Fruit fly (Drosophila melanogaster) whole organism, embryonic: ENCODE data around the gene Cad96Cb.
A peak's percentile ranks its signal among the peaks of the same experiment; 100 is the strongest.

Source experiments
- Bdp1 ChIP-seq: fragments of 200-800 bp; sonication (Bioruptor generic); optimal IDR thresholded peaks from 3 replicates; lab custom pipeline; 2016; ENCODE audit warnings: missing biosample characterization, missing genetic modification characterization
- CG11247 ChIP-seq: fragments of 200-800 bp; sonication (Bioruptor generic); IDR thresholded peaks from 2 replicates; pipeline ENCODE4 v1.3.6; 2022; ENCODE audit warnings: missing biosample characterization, missing genetic modification characterization
- CG12391 ChIP-seq: fragments of 200-800 bp; sonication (Bioruptor generic); optimal IDR thresholded peaks from 3 replicates; lab custom pipeline; 2018; ENCODE audit warnings: missing biosample characterization, mild to moderate bottlenecking, missing genetic modification characterization, moderate library complexity
- CG12659 ChIP-seq: fragments of 200-800 bp; sonication (Bioruptor generic); optimal IDR thresholded peaks from 3 replicates; lab custom pipeline; 2017; ENCODE audit warnings: mild to moderate bottlenecking, missing biosample characterization, missing genetic modification reagents, missing genetic modification characterization
- CG14667 ChIP-seq: fragments of 200-800 bp; sonication (Bioruptor generic); IDR thresholded peaks from 2 replicates; pipeline ENCODE4 v1.3.6; 2022; ENCODE audit warnings: missing biosample characterization, missing genetic modification characterization
- CG14860 ChIP-seq: fragments of 200-800 bp; sonication (Bioruptor generic); IDR thresholded peaks from 3 replicates; pipeline ENCODE4 v1.3.6; 2022; ENCODE audit warnings: missing biosample characterization, missing genetic modification characterization; ENCODE audit not compliant: partially characterized antibody
- CG15514 ChIP-seq: fragments of 200-800 bp; sonication (Bioruptor generic); optimal IDR thresholded peaks from 3 replicates; lab custom pipeline; 2017; ENCODE audit warnings: missing biosample characterization, missing genetic modification characterization, mild to moderate bottlenecking, moderate library complexity, missing genetic modification reagents
- CG17361 ChIP-seq: fragments of 200-800 bp; sonication (Bioruptor generic); IDR thresholded peaks from 3 replicates; pipeline ENCODE4 v1.3.6; 2022; ENCODE audit warnings: missing biosample characterization, missing genetic modification characterization
- CG17912 ChIP-seq: fragments of 200-800 bp; sonication (Bioruptor generic); optimal IDR thresholded peaks from 2 replicates; lab custom pipeline; 2018; ENCODE audit warnings: missing biosample characterization, mild to moderate bottlenecking, missing genetic modification characterization
- CG1832 ChIP-seq: fragments of 200-800 bp; sonication (Bioruptor generic); optimal IDR thresholded peaks from 2 replicates; lab custom pipeline; 2017; ENCODE audit warnings: missing biosample characterization, mild to moderate bottlenecking, missing genetic modification characterization, inconsistent platforms
- CG18476 ChIP-seq: fragments of 200-800 bp; sonication (Bioruptor generic); optimal IDR thresholded peaks from 2 replicates; lab custom pipeline; 2016; ENCODE audit warnings: missing biosample characterization, mild to moderate bottlenecking, missing genetic modification characterization
- CG18764 ChIP-seq: fragments of 200-800 bp; sonication (Bioruptor generic); optimal IDR thresholded peaks from 3 replicates; lab custom pipeline; 2016; ENCODE audit warnings: missing biosample characterization, missing genetic modification characterization
- CG31388 ChIP-seq: fragments of 200-800 bp; sonication (Bioruptor generic); optimal IDR thresholded peaks from 2 replicates; lab custom pipeline; 2016; ENCODE audit warnings: missing biosample characterization, missing genetic modification characterization
- CG34422 ChIP-seq: fragments of 200-800 bp; sonication (Bioruptor generic); IDR thresholded peaks from 3 replicates; pipeline ENCODE4 v1.3.6; 2022; ENCODE audit warnings: missing biosample characterization, missing genetic modification characterization
- CG4360 ChIP-seq: fragments of 200-800 bp; sonication (Bioruptor generic); IDR thresholded peaks from 2 replicates; pipeline ENCODE4 v1.3.6; 2022; ENCODE audit warnings: missing biosample characterization, missing genetic modification characterization
- CG6791 ChIP-seq: fragments of 200-800 bp; sonication (Bioruptor generic); IDR thresholded peaks from 3 replicates; pipeline ENCODE4 v1.3.6; 2022; ENCODE audit warnings: missing biosample characterization, missing genetic modification characterization; ENCODE audit not compliant: partially characterized antibody
- CG8089 ChIP-seq: fragments of 200-800 bp; sonication (Bioruptor generic); optimal IDR thresholded peaks from 3 replicates; lab custom pipeline; 2016; ENCODE audit warnings: missing biosample characterization, missing genetic modification characterization
- CG9609 ChIP-seq: fragments of 200-800 bp; sonication (Bioruptor generic); optimal IDR thresholded peaks from 3 replicates; lab custom pipeline; 2016; ENCODE audit warnings: missing biosample characterization, missing genetic modification characterization
- CG9932 ChIP-seq: fragments of 200-800 bp; sonication (Bioruptor generic); IDR thresholded peaks from 2 replicates; pipeline ENCODE4 v1.3.6; 2022; ENCODE audit warnings: missing biosample characterization, missing genetic modification characterization
- D ChIP-seq, 2 experiments: fragments of 200-800 bp in 1 of 2; fragments of >200 bp in 1 of 2; sonication (Bioruptor generic) in 1 of 2; optimal IDR thresholded peaks; 2 replicates in 1 of 2; 3 replicates in 1 of 2; lab custom pipeline; 2017; ENCODE audit warnings: mild to moderate bottlenecking in 1 of 2, missing biosample characterization in 1 of 2, missing genetic modification characterization in 1 of 2, missing genetic modification reagents in 1 of 2
- Gsc ChIP-seq: fragments of 200-800 bp; sonication (Bioruptor generic); IDR thresholded peaks from 2 replicates; pipeline ENCODE4 v1.3.6; 2022; ENCODE audit warnings: missing biosample characterization, missing genetic modification characterization
- HmgD ChIP-seq: fragments of 200-800 bp; sonication (Bioruptor generic); optimal IDR thresholded peaks from 3 replicates; lab custom pipeline; 2016; ENCODE audit warnings: missing biosample characterization, missing genetic modification characterization
- Hr78 ChIP-seq, 2 experiments: fragments of 200-800 bp in 1 of 2; fragments of >200 bp in 1 of 2; sonication (Bioruptor generic) in 1 of 2; optimal IDR thresholded peaks; 2 replicates each; lab custom pipeline; 2017 to 2019; ENCODE audit warnings: missing biosample characterization in 2 of 2, missing genetic modification characterization in 2 of 2, mild to moderate bottlenecking in 1 of 2, moderate library complexity in 1 of 2
- Mes4 ChIP-seq: fragments of 200-800 bp; sonication (Bioruptor generic); optimal IDR thresholded peaks from 2 replicates; lab custom pipeline; 2016; ENCODE audit warnings: missing biosample characterization, missing genetic modification characterization
- Oli ChIP-seq: fragments of 200-800 bp; sonication (Bioruptor generic); optimal IDR thresholded peaks from 2 replicates; lab custom pipeline; 2018; ENCODE audit warnings: missing biosample characterization, mild to moderate bottlenecking, missing genetic modification characterization, moderate library complexity
- Vsx1 ChIP-seq: fragments of 200-800 bp; sonication (Bioruptor generic); optimal IDR thresholded peaks from 2 replicates; lab custom pipeline; 2017; ENCODE audit warnings: missing biosample characterization, mild to moderate bottlenecking, missing genetic modification characterization, missing genetic modification reagents
- cas ChIP-seq: fragments of 200-800 bp; sonication (Bioruptor generic); IDR thresholded peaks from 2 replicates; pipeline ENCODE4 v1.3.6; 2022; ENCODE audit warnings: missing biosample characterization, missing genetic modification characterization
- cato ChIP-seq: fragments of 200-800 bp; sonication (Bioruptor generic); optimal IDR thresholded peaks from 2 replicates; lab custom pipeline; 2016; ENCODE audit warnings: missing biosample characterization, missing genetic modification characterization, borderline replicate concordance
- cg ChIP-seq: fragments of 200-800 bp; sonication (Bioruptor generic); optimal IDR thresholded peaks from 3 replicates; lab custom pipeline; 2019; ENCODE audit warnings: missing biosample characterization, mild to moderate bottlenecking, missing genetic modification characterization, moderate library complexity
- crp ChIP-seq, 2 experiments: fragments of 200-800 bp; sonication (Bioruptor generic); optimal IDR thresholded peaks; 2 replicates in 1 of 2; 3 replicates in 1 of 2; lab custom pipeline; 2017; ENCODE audit warnings: missing biosample characterization in 2 of 2, missing genetic modification characterization in 2 of 2, mild to moderate bottlenecking in 1 of 2, moderate library complexity in 1 of 2
- exex ChIP-seq: fragments of 200-800 bp; sonication (Bioruptor generic); optimal IDR thresholded peaks from 4 replicates; lab custom pipeline; 2018; ENCODE audit warnings: missing biosample characterization, mild to moderate bottlenecking, missing genetic modification characterization, moderate library complexity
- fd64A ChIP-seq: fragments of 200-800 bp; sonication (Bioruptor generic); optimal IDR thresholded peaks from 3 replicates; lab custom pipeline; 2018; ENCODE audit warnings: missing biosample characterization, mild to moderate bottlenecking, missing genetic modification characterization
- gcm2 ChIP-seq: fragments of 200-800 bp; sonication (Bioruptor generic); optimal IDR thresholded peaks from 2 replicates; lab custom pipeline; 2016; ENCODE audit warnings: missing biosample characterization, missing genetic modification characterization
- gem ChIP-seq: fragments of 200-800 bp; sonication (Bioruptor generic); optimal IDR thresholded peaks from 2 replicates; lab custom pipeline; 2019; ENCODE audit warnings: missing biosample characterization, mild to moderate bottlenecking, missing genetic modification characterization, moderate library complexity
- gsb ChIP-seq: fragments of 200-800 bp; sonication (Bioruptor generic); IDR thresholded peaks from 2 replicates; pipeline ENCODE4 v1.3.6; 2022; ENCODE audit warnings: missing biosample characterization, missing genetic modification characterization
- gt ChIP-seq: fragments of 200-800 bp; sonication (Bioruptor generic); IDR thresholded peaks from 2 replicates; pipeline ENCODE4 v1.3.6; 2022; ENCODE audit warnings: missing biosample characterization, missing genetic modification characterization
- klu ChIP-seq: fragments of 200-800 bp; sonication (Bioruptor generic); IDR thresholded peaks from 2 replicates; pipeline ENCODE4 v1.3.6; 2022; ENCODE audit warnings: missing biosample characterization, missing genetic modification characterization
- lilli ChIP-seq: fragments of 200-800 bp; sonication (Bioruptor generic); optimal IDR thresholded peaks from 3 replicates; lab custom pipeline; 2016; ENCODE audit warnings: missing biosample characterization, missing genetic modification characterization
- lola ChIP-seq, 3 experiments: fragments of >200 bp in 2 of 3; fragments of 200-800 bp in 1 of 3; sonication (Bioruptor generic) in 1 of 3; optimal IDR thresholded peaks; 2 replicates each; lab custom pipeline; 2017 to 2019; ENCODE audit warnings: missing biosample characterization in 3 of 3, missing genetic modification characterization in 3 of 3, mild to moderate bottlenecking in 1 of 3, moderate library complexity in 1 of 3
- lov ChIP-seq, 2 experiments: fragments of 200-800 bp in 1 of 2; fragments of >200 bp in 1 of 2; sonication (Bioruptor generic) in 1 of 2; IDR thresholded peaks in 1 of 2; optimal IDR thresholded peaks in 1 of 2; 2 replicates in 1 of 2; 3 replicates in 1 of 2; pipeline versions ENCODE4 v1.3.6 to Lab custom; 2017 to 2022; ENCODE audit warnings: missing biosample characterization in 1 of 2, missing genetic modification characterization in 1 of 2
- maf-S ChIP-seq: fragments of 200-800 bp; sonication (Bioruptor generic); optimal IDR thresholded peaks from 2 replicates; lab custom pipeline; 2016; ENCODE audit warnings: missing biosample characterization, missing genetic modification characterization
- nerfin-2 ChIP-seq: fragments of 200-800 bp; sonication (Bioruptor generic); IDR thresholded peaks from 2 replicates; pipeline ENCODE4 v1.3.6; 2022; ENCODE audit warnings: missing biosample characterization, missing genetic modification characterization; ENCODE audit not compliant: partially characterized antibody
- pb ChIP-seq: fragments of 200-800 bp; sonication (Bioruptor generic); optimal IDR thresholded peaks from 3 replicates; lab custom pipeline; 2016; ENCODE audit warnings: missing biosample characterization, missing genetic modification characterization
- ranshi ChIP-seq: fragments of 200-800 bp; sonication (Bioruptor generic); IDR thresholded peaks from 2 replicates; pipeline ENCODE4 v1.3.6; 2022; ENCODE audit warnings: missing biosample characterization, missing genetic modification characterization
- sim ChIP-seq: fragments of 200-800 bp; sonication (Bioruptor generic); IDR thresholded peaks from 2 replicates; pipeline ENCODE4 v1.3.6; 2022; ENCODE audit warnings: missing biosample characterization, missing genetic modification characterization
- sisA ChIP-seq: fragments of 200-800 bp; sonication (Bioruptor generic); IDR thresholded peaks from 2 replicates; pipeline ENCODE4 v1.3.6; 2022; ENCODE audit warnings: missing biosample characterization, missing genetic modification characterization
- sqz ChIP-seq: fragments of 200-800 bp; sonication (Bioruptor generic); optimal IDR thresholded peaks from 3 replicates; lab custom pipeline; 2018; ENCODE audit warnings: missing biosample characterization, mild to moderate bottlenecking, missing genetic modification characterization
- tin ChIP-seq: fragments of 200-800 bp; sonication (Bioruptor generic); optimal IDR thresholded peaks from 3 replicates; lab custom pipeline; 2016; ENCODE audit warnings: missing biosample characterization, missing genetic modification characterization

Gene Cad96Cb

dm6 chr3R:25178521-25178920 is 53.6 kb downstream of the Cad96Cb start (continued):
- TF ChIP-seq Hr78 (GFP tag; optimal IDR thresholded peaks at IDR 0.05; lab: Kevin White, UChicago) (no peak), crp (GFP tag; optimal IDR thresholded peaks at IDR 0.05; lab: Kevin White, UChicago) (no peak), gt (GFP tag; lab: Robert Waterston, UW) (0 out of 2 replicates have a peak, but pooled peaks have one; percentile 33), fd64A (GFP tag; lab: Kevin White, UChicago) (peak; percentile 23), Vsx1 (GFP tag; lab: Kevin White, UChicago) (no peak), ranshi (GFP tag; lab: Robert Waterston, UW) (peak; percentile 64; the same call in 1 of the 2 replicates), CG9609 (peak; percentile 27), CG17912 (GFP tag; lab: Kevin White, UChicago) (no peak), pb (GFP tag; lab: Kevin White, UChicago) (no peak), tin (peak; percentile 52), CG18764 (GFP tag; lab: Kevin White, UChicago) (no peak), exex (no peak), CG12659 (GFP tag; lab: Kevin White, UChicago) (peak; percentile 33), Gsc (GFP tag; lab: Robert Waterston, UW) (no peak), sim (GFP tag; lab: Robert Waterston, UW) (no peak), CG9932 (GFP tag; lab: Robert Waterston, UW) (peak; percentile 20; the same call in 1 of the 2 replicates), Mes4 (GFP tag; lab: Kevin White, UChicago) (peak; percentile 53), cas (GFP tag; lab: Robert Waterston, UW) (no peak), CG17361 (peak; percentile 56; the same call in 2 of the 3 replicates), sqz (GFP tag; lab: Kevin White, UChicago) (no peak), klu (GFP tag; lab: Robert Waterston, UW) (0 out of 2 replicates have a peak, but pooled peaks have one; percentile 12), HmgD (GFP tag; lab: Kevin White, UChicago) (no peak), sisA (GFP tag; lab: Robert Waterston, UW) (peak; percentile 75), nerfin-2 (0 out of 2 replicates have a peak, but pooled peaks have one; percentile 26), CG6791 (no peak), CG11247 (GFP tag; lab: Robert Waterston, UW) (0 out of 2 replicates have a peak, but pooled peaks have one; percentile 46), CG31388 (GFP tag; lab: Kevin White, UChicago) (no peak), cato (GFP tag; lab: Kevin White, UChicago) (peak; percentile 16), CG15514 (GFP tag; lab: Kevin White, UChicago) (peak; percentile 8), gem (peak; percentile 79), CG12391 (tag; lab: Kevin White, UChicago) (peak; percentile 81), maf-S (no peak), CG14860 (GFP tag; lab: Robert Waterston, UW) (no peak), CG14667 (GFP tag; lab: Robert Waterston, UW) (peak; percentile 47; the same call in 1 of the 2 replicates), CG34422 (GFP tag; lab: Robert Waterston, UW) (peak; percentile 77; the same call in 2 of the 3 replicates), Oli (peak; percentile 70), gcm2 (GFP tag; lab: Kevin White, UChicago) (peak; percentile 12), gsb (GFP tag; lab: Robert Waterston, UW) (no peak), CG1832 (no peak), CG8089 (GFP tag; lab: Kevin White, UChicago) (peak; percentile 43), lov (optimal IDR thresholded peaks at IDR 0.05; lab: Kevin White, UChicago) (no peak), lov (GFP tag; IDR thresholded peaks at IDR 0.05; lab: Robert Waterston, UW) (0 out of 3 replicates have a peak, but pooled peaks have one; percentile 23), lilli (GFP tag; lab: Kevin White, UChicago) (peak; percentile 68), CG4360 (GFP tag; lab: Robert Waterston, UW) (peak; percentile 31; the same call in 1 of the 2 replicates), CG18476 (no peak), D (optimal IDR thresholded peaks at IDR 0.05; lab: Kevin White, UChicago) (no peak), D (GFP tag; optimal IDR thresholded peaks at IDR 0.05; lab: Kevin White, UChicago) (peak; percentile 57), lola (GFP tag; optimal IDR thresholded peaks at IDR 0.05; lab: Kevin White, UChicago) (peak in 1 of 3 experiments; percentile 90), cg (no peak), Bdp1 (GFP tag; lab: Kevin White, UChicago) (peak; percentile 41)
